Worm (Caenorhabditis elegans) whole organism, L3 larva: ENCODE measurements around the gene fbxa-50.

Experiments
- R02D3.7 ChIP-seq: fragments of 150-350 bp; optimal IDR thresholded peaks from 2 replicates; lab custom pipeline; 2014; ENCODE audit warnings: missing biosample characterization, missing genetic modification characterization
- elt-1 ChIP-seq: fragments of 150-350 bp; optimal IDR thresholded peaks from 2 replicates; lab custom pipeline; 2014; ENCODE audit warnings: missing biosample characterization, missing genetic modification characterization
- lin-39 ChIP-seq: fragments of 150-350 bp; optimal IDR thresholded peaks from 2 replicates; lab custom pipeline; 2018; ENCODE audit warnings: missing biosample characterization, missing genetic modification reagents, missing genetic modification characterization
- snpc-4 ChIP-seq: fragments of 150-350 bp; optimal IDR thresholded peaks from 2 replicates; lab custom pipeline; 2014; ENCODE audit warnings: missing biosample characterization, missing genetic modification characterization

DNA sequence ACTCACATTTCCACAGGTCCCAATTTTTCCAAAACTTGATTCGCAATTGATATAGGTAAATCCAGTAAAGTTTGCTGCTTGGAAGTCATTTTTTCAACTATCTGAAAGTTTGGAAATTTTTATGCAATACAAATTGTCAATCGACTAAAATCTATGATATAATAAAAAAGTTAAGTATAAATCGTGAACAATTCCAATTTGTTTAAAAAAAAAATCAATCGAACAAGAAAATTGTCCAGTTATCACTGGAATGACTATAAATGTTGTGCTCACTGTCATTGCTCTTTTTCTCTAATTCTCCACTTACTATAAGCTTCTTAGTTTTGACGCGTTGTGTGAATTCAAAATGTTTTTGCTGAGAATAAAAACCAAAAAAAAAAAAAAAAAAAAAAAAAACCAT lies 19.2 kb downstream of the fbxa-50 start, which contains the start of gene fbxa-32:
- TF ChIP-seq snpc-4: no peak
- no peak for TF ChIP-seq lin-39 (tag; lab: Kevin White, UChicago)
- no peak for TF ChIP-seq elt-1 (tag; lab: Kevin White, UChicago)
- TF ChIP-seq R02D3.7 (tag; lab: Kevin White, UChicago): no peak
